Fruit fly (Drosophila melanogaster) whole organism, embryonic: ENCODE data around the gene CG31664.

Source experiments
- CG5245 ChIP-seq: fragments of 200-800 bp; sonication (Bioruptor generic); optimal IDR thresholded peaks from 3 replicates; lab custom pipeline; 2016; ENCODE audit warnings: missing biosample characterization, missing genetic modification characterization
- HLH3B ChIP-seq: fragments of 200-800 bp; sonication (Bioruptor generic); IDR thresholded peaks from 2 replicates; pipeline ENCODE4 v1.3.6; 2022; ENCODE audit warnings: missing biosample characterization, missing genetic modification characterization
- NfI ChIP-seq: fragments of 200-800 bp; sonication (Bioruptor generic); optimal IDR thresholded peaks from 3 replicates; lab custom pipeline; 2018; ENCODE audit warnings: missing biosample characterization, mild to moderate bottlenecking, missing genetic modification characterization, moderate library complexity
- Trl ChIP-seq, 3 experiments: fragments of >200 bp in 2 of 3; fragments of 200-800 bp in 1 of 3; sonication (Bioruptor generic) in 1 of 3; optimal IDR thresholded peaks; 2 replicates in 1 of 3; 3 replicates in 2 of 3; lab custom pipeline; 2016 to 2017; ENCODE audit warnings: missing biosample characterization in 1 of 3, missing genetic modification characterization in 1 of 3
- YL-1 ChIP-seq: fragments of 200-800 bp; sonication (Bioruptor generic); optimal IDR thresholded peaks from 3 replicates; lab custom pipeline; 2017; ENCODE audit warnings: missing biosample characterization, mild to moderate bottlenecking, missing genetic modification characterization
- cas ChIP-seq: fragments of 200-800 bp; sonication (Bioruptor generic); IDR thresholded peaks from 2 replicates; pipeline ENCODE4 v1.3.6; 2022; ENCODE audit warnings: missing biosample characterization, missing genetic modification characterization
- chif ChIP-seq, 2 experiments: fragments of 200-800 bp; sonication (Bioruptor generic); optimal IDR thresholded peaks; 3 replicates each; lab custom pipeline; 2016; ENCODE audit warnings: missing biosample characterization in 2 of 2, missing genetic modification characterization in 2 of 2
- croc ChIP-seq: fragments of 200-800 bp; sonication (Bioruptor generic); conservative IDR thresholded peaks from 3 replicates; pipeline ENCODE4 v1.3.6; 2022; ENCODE audit warnings: missing biosample characterization, missing genetic modification characterization
- eve ChIP-seq, 2 experiments: fragments of >200 bp; optimal IDR thresholded peaks; 2 replicates each; lab custom pipeline; 2017; ENCODE audit warnings: missing biosample characterization in 2 of 2, missing genetic modification characterization in 2 of 2
- repo ChIP-seq: fragments of 200-800 bp; sonication (Bioruptor generic); optimal IDR thresholded peaks from 2 replicates; lab custom pipeline; 2016; ENCODE audit warnings: missing biosample characterization, missing genetic modification characterization

dm6 chr2L:1783762-1784161 lies 42.5 kb downstream of the CG31664 start, which contains the start of gene Gr22e:
- TF ChIP-seq chif (GFP tag; optimal IDR thresholded peaks at IDR 0.05; lab: Kevin White, UChicago): no peak
- TF ChIP-seq eve (GFP tag; optimal IDR thresholded peaks at IDR 0.05; lab: Kevin White, UChicago): no peak
- no peak for TF ChIP-seq croc (GFP tag; lab: Robert Waterston, UW)
- no peak for TF ChIP-seq cas (GFP tag; lab: Robert Waterston, UW)
- TF ChIP-seq Trl (optimal IDR thresholded peaks at IDR 0.05; lab: Kevin White, UChicago): no peak
- TF ChIP-seq Trl (GFP tag; optimal IDR thresholded peaks at IDR 0.05; lab: Kevin White, UChicago): no peak
- TF ChIP-seq repo (GFP tag; lab: Kevin White, UChicago): no peak
- TF ChIP-seq HLH3B (GFP tag; lab: Robert Waterston, UW): no peak
- TF ChIP-seq NfI (GFP tag; lab: Kevin White, UChicago): no peak
- no peak for TF ChIP-seq YL-1
- no peak for TF ChIP-seq CG5245
